Fruit fly (Drosophila melanogaster) whole organism, embryonic: ENCODE results near the gene CG31041.
A peak's percentile ranks its signal among the peaks of the same experiment; 100 is the strongest.

Experiments used
- Asciz ChIP-seq: fragments of 200-800 bp; sonication (Bioruptor generic); optimal IDR thresholded peaks from 2 replicates; lab custom pipeline; 2017; ENCODE audit warnings: missing biosample characterization, mild to moderate bottlenecking, missing genetic modification characterization, missing genetic modification reagents
- B-H1 ChIP-seq: fragments of 200-800 bp; sonication (Bioruptor generic); IDR thresholded peaks from 3 replicates; pipeline ENCODE4 v1.3.6; 2022; ENCODE audit warnings: missing biosample characterization, missing genetic modification characterization
- Bgb ChIP-seq: fragments of 200-800 bp; sonication (Bioruptor generic); IDR thresholded peaks from 2 replicates; pipeline ENCODE4 v1.3.6; 2022; ENCODE audit warnings: missing biosample characterization, missing genetic modification characterization; ENCODE audit not compliant: partially characterized antibody
- CG10543 ChIP-seq: fragments of 200-800 bp; sonication (Bioruptor generic); optimal IDR thresholded peaks from 3 replicates; lab custom pipeline; 2017; ENCODE audit warnings: missing biosample characterization, mild to moderate bottlenecking, missing genetic modification characterization, moderate library complexity
- CG10959 ChIP-seq: fragments of 200-800 bp; sonication (Bioruptor generic); IDR thresholded peaks from 2 replicates; pipeline ENCODE4 v1.3.6; 2022; ENCODE audit warnings: missing biosample characterization, missing genetic modification characterization
- CG10979 ChIP-seq: fragments of 200-800 bp; sonication (Bioruptor generic); optimal IDR thresholded peaks from 2 replicates; lab custom pipeline; 2018; ENCODE audit warnings: missing biosample characterization, mild to moderate bottlenecking, missing genetic modification characterization, moderate library complexity
- CG12744 ChIP-seq: fragments of 200-800 bp; sonication (Bioruptor generic); optimal IDR thresholded peaks from 2 replicates; lab custom pipeline; 2016; ENCODE audit warnings: missing biosample characterization, missing genetic modification characterization
- CG14710 ChIP-seq: fragments of 200-800 bp; sonication (Bioruptor generic); optimal IDR thresholded peaks from 3 replicates; lab custom pipeline; 2019; ENCODE audit warnings: missing biosample characterization, mild to moderate bottlenecking, missing genetic modification characterization, moderate library complexity
- CG15269 ChIP-seq: fragments of 200-800 bp; sonication (Bioruptor generic); optimal IDR thresholded peaks from 2 replicates; lab custom pipeline; 2018; ENCODE audit warnings: missing biosample characterization, mild to moderate bottlenecking, missing genetic modification characterization, moderate library complexity
- CG15514 ChIP-seq: fragments of 200-800 bp; sonication (Bioruptor generic); optimal IDR thresholded peaks from 3 replicates; lab custom pipeline; 2017; ENCODE audit warnings: missing biosample characterization, missing genetic modification characterization, mild to moderate bottlenecking, moderate library complexity, missing genetic modification reagents
- CG16863 ChIP-seq: fragments of 200-800 bp; sonication (Bioruptor generic); optimal IDR thresholded peaks from 3 replicates; lab custom pipeline; 2016; ENCODE audit warnings: missing biosample characterization, missing genetic modification characterization
- CG17186 ChIP-seq: fragments of 200-800 bp; sonication (Bioruptor generic); optimal IDR thresholded peaks from 3 replicates; lab custom pipeline; 2017; ENCODE audit warnings: missing biosample characterization, missing genetic modification reagents, missing genetic modification characterization
- CG17328 ChIP-seq: fragments of 200-800 bp; sonication (Bioruptor generic); IDR thresholded peaks from 2 replicates; pipeline ENCODE4 v1.3.6; 2022; ENCODE audit warnings: missing biosample characterization, missing genetic modification characterization
- CG17359 ChIP-seq: fragments of 200-800 bp; sonication (Bioruptor generic); optimal IDR thresholded peaks from 3 replicates; lab custom pipeline; 2018; ENCODE audit warnings: missing biosample characterization, mild to moderate bottlenecking, missing genetic modification characterization, moderate library complexity
- CG18262 ChIP-seq: fragments of 200-800 bp; optimal IDR thresholded peaks from 3 replicates; lab custom pipeline; 2019; ENCODE audit warnings: missing biosample characterization, mild to moderate bottlenecking, missing genetic modification characterization, moderate library complexity
- CG2199 ChIP-seq: fragments of 200-800 bp; sonication (Bioruptor generic); IDR thresholded peaks from 3 replicates; pipeline ENCODE4 v1.3.6; 2022; ENCODE audit warnings: missing biosample characterization, missing genetic modification characterization
- CG2875 ChIP-seq: fragments of 200-800 bp; sonication (Bioruptor generic); optimal IDR thresholded peaks from 2 replicates; lab custom pipeline; 2017; ENCODE audit warnings: missing biosample characterization, mild to moderate bottlenecking, missing genetic modification characterization, missing genetic modification reagents
- CG31388 ChIP-seq: fragments of 200-800 bp; sonication (Bioruptor generic); optimal IDR thresholded peaks from 2 replicates; lab custom pipeline; 2016; ENCODE audit warnings: missing biosample characterization, missing genetic modification characterization
- CG3163 ChIP-seq: fragments of 200-800 bp; sonication (Bioruptor generic); optimal IDR thresholded peaks from 3 replicates; lab custom pipeline; 2016; ENCODE audit warnings: missing biosample characterization, missing genetic modification characterization
- CG34422 ChIP-seq: fragments of 200-800 bp; sonication (Bioruptor generic); IDR thresholded peaks from 3 replicates; pipeline ENCODE4 v1.3.6; 2022; ENCODE audit warnings: missing biosample characterization, missing genetic modification characterization
- CG3995 ChIP-seq: fragments of 200-800 bp; sonication (Bioruptor generic); optimal IDR thresholded peaks from 3 replicates; lab custom pipeline; 2016; ENCODE audit warnings: missing biosample characterization, missing genetic modification characterization
- CG42726 ChIP-seq: fragments of 200-800 bp; sonication (Bioruptor generic); IDR thresholded peaks from 2 replicates; pipeline ENCODE4 v1.3.6; 2022; ENCODE audit warnings: missing biosample characterization, missing genetic modification characterization; ENCODE audit not compliant: partially characterized antibody
- CG7357 ChIP-seq: fragments of 200-800 bp; sonication (Bioruptor generic); IDR thresholded peaks from 3 replicates; pipeline ENCODE4 v1.3.6; 2022; ENCODE audit warnings: missing biosample characterization, missing genetic modification characterization
- CG9609 ChIP-seq: fragments of 200-800 bp; sonication (Bioruptor generic); optimal IDR thresholded peaks from 3 replicates; lab custom pipeline; 2016; ENCODE audit warnings: missing biosample characterization, missing genetic modification characterization
- CG9797 ChIP-seq: fragments of 200-800 bp; sonication (Bioruptor generic); optimal IDR thresholded peaks from 3 replicates; lab custom pipeline; 2018; ENCODE audit warnings: missing biosample characterization, mild to moderate bottlenecking, missing genetic modification characterization
- CoRest ChIP-seq: fragments of 200-800 bp; sonication (Bioruptor generic); optimal IDR thresholded peaks from 3 replicates; lab custom pipeline; 2018; ENCODE audit warnings: missing biosample characterization, mild to moderate bottlenecking, missing genetic modification characterization, moderate library complexity
- D19A ChIP-seq: fragments of 200-800 bp; optimal IDR thresholded peaks from 3 replicates; lab custom pipeline; 2019; ENCODE audit warnings: missing biosample characterization, mild to moderate bottlenecking, missing genetic modification characterization, moderate library complexity
- Dek ChIP-seq: fragments of 200-800 bp; sonication (Bioruptor generic); optimal IDR thresholded peaks from 3 replicates; lab custom pipeline; 2019; ENCODE audit warnings: missing biosample characterization, mild to moderate bottlenecking, missing genetic modification characterization, moderate library complexity
- Dip3 ChIP-seq: fragments of 200-800 bp; sonication (Bioruptor generic); optimal IDR thresholded peaks from 3 replicates; lab custom pipeline; 2016; ENCODE audit warnings: missing biosample characterization, missing genetic modification characterization
- Drgx ChIP-seq: fragments of 200-800 bp; sonication (Bioruptor generic); IDR thresholded peaks from 2 replicates; pipeline ENCODE4 v1.3.6; 2022; ENCODE audit warnings: missing biosample characterization, missing genetic modification characterization
- Ets65A ChIP-seq: fragments of 200-800 bp; sonication (Bioruptor generic); peaks from one replicate; lab custom pipeline; 2016; ENCODE audit warnings: missing biosample characterization, missing genetic modification characterization
- HmgD ChIP-seq: fragments of 200-800 bp; sonication (Bioruptor generic); optimal IDR thresholded peaks from 3 replicates; lab custom pipeline; 2016; ENCODE audit warnings: missing biosample characterization, missing genetic modification characterization
- NC2β ChIP-seq: fragments of 200-800 bp; sonication (Bioruptor generic); optimal IDR thresholded peaks from 2 replicates; lab custom pipeline; 2016; ENCODE audit warnings: missing biosample characterization, missing genetic modification characterization
- NK7.1 ChIP-seq: fragments of 200-800 bp; sonication (Bioruptor generic); optimal IDR thresholded peaks from 3 replicates; lab custom pipeline; 2016; ENCODE audit warnings: missing biosample characterization, missing genetic modification characterization
- Oli ChIP-seq: fragments of 200-800 bp; sonication (Bioruptor generic); optimal IDR thresholded peaks from 2 replicates; lab custom pipeline; 2018; ENCODE audit warnings: missing biosample characterization, mild to moderate bottlenecking, missing genetic modification characterization, moderate library complexity
- Rfx ChIP-seq: fragments of 200-800 bp; sonication (Bioruptor generic); IDR thresholded peaks from 2 replicates; pipeline ENCODE4 v1.3.6; 2022; ENCODE audit warnings: missing biosample characterization, missing genetic modification characterization
- Tbp ChIP-seq: fragments of >200 bp; optimal IDR thresholded peaks from 2 replicates; lab custom pipeline; 2018; ENCODE audit warnings: missing biosample characterization, missing genetic modification characterization
- al ChIP-seq: fragments of 200-800 bp; sonication (Bioruptor generic); IDR thresholded peaks from 2 replicates; pipeline ENCODE4 v1.3.6; 2022; ENCODE audit warnings: missing biosample characterization, missing genetic modification characterization
- az2 ChIP-seq: fragments of 200-800 bp; sonication (Bioruptor generic); optimal IDR thresholded peaks from 3 replicates; lab custom pipeline; 2016; ENCODE audit warnings: missing biosample characterization, missing genetic modification characterization
- fd64A ChIP-seq: fragments of 200-800 bp; sonication (Bioruptor generic); optimal IDR thresholded peaks from 3 replicates; lab custom pipeline; 2018; ENCODE audit warnings: missing biosample characterization, mild to moderate bottlenecking, missing genetic modification characterization
- hb ChIP-seq: fragments of 200-800 bp; sonication (Bioruptor generic); IDR thresholded peaks from 3 replicates; pipeline ENCODE4 v1.3.6; 2022; ENCODE audit warnings: missing biosample characterization, missing genetic modification characterization; ENCODE audit not compliant: partially characterized antibody
- hbn ChIP-seq: fragments of 200-800 bp; sonication (Bioruptor generic); IDR thresholded peaks from 2 replicates; pipeline ENCODE4 v1.3.6; 2022; ENCODE audit warnings: missing biosample characterization, missing genetic modification characterization; ENCODE audit not compliant: partially characterized antibody
- jumu ChIP-seq: fragments of 200-800 bp; sonication (Bioruptor generic); optimal IDR thresholded peaks from 3 replicates; lab custom pipeline; 2016; ENCODE audit warnings: missing biosample characterization, missing genetic modification characterization
- lov ChIP-seq, 2 experiments: fragments of 200-800 bp in 1 of 2; fragments of >200 bp in 1 of 2; sonication (Bioruptor generic) in 1 of 2; IDR thresholded peaks in 1 of 2; optimal IDR thresholded peaks in 1 of 2; 2 replicates in 1 of 2; 3 replicates in 1 of 2; pipeline versions ENCODE4 v1.3.6 to Lab custom; 2017 to 2022; ENCODE audit warnings: missing biosample characterization in 1 of 2, missing genetic modification characterization in 1 of 2
- odd ChIP-seq: fragments of 200-800 bp; sonication (Bioruptor generic); optimal IDR thresholded peaks from 2 replicates; lab custom pipeline; 2017; ENCODE audit warnings: missing biosample characterization, mild to moderate bottlenecking, missing genetic modification characterization
- p53 ChIP-seq: fragments of 200-800 bp; sonication (Bioruptor generic); optimal IDR thresholded peaks from 2 replicates; lab custom pipeline; 2016; ENCODE audit warnings: missing biosample characterization, missing genetic modification characterization
- pzg ChIP-seq: fragments of 200-800 bp; sonication (Bioruptor generic); optimal IDR thresholded peaks from 3 replicates; lab custom pipeline; 2018; ENCODE audit warnings: missing biosample characterization, mild to moderate bottlenecking, missing genetic modification characterization, moderate library complexity
- shn ChIP-seq: fragments of 200-800 bp; sonication (Bioruptor generic); optimal IDR thresholded peaks from 3 replicates; lab custom pipeline; 2016; ENCODE audit warnings: missing biosample characterization, missing genetic modification characterization
- zf30C ChIP-seq: fragments of 200-800 bp; sonication (Bioruptor generic); optimal IDR thresholded peaks from 3 replicates; lab custom pipeline; 2018; ENCODE audit warnings: missing biosample characterization, mild to moderate bottlenecking, missing genetic modification characterization

The CG31041 gene

dm6 chr3R:29591481-29592138 lies 904 bp upstream of the CG31041 start, which contains the start of gene alph (continued):
- no peak for TF ChIP-seq CG2199 (GFP tag; lab: Robert Waterston, UW)
- no peak for TF ChIP-seq CG31388 (GFP tag; lab: Kevin White, UChicago)
- peak; percentile 95 for TF ChIP-seq hbn (GFP tag; lab: Robert Waterston, UW)
- TF ChIP-seq CG18262 (tag; lab: Kevin White, UChicago): peak; percentile 26
- TF ChIP-seq CG34422: no peak
- no peak for TF ChIP-seq B-H1 (GFP tag; lab: Robert Waterston, UW)
- peak; percentile 42 for TF ChIP-seq CG17359 (tag; lab: Kevin White, UChicago)
- 0 out of 3 replicates have a peak, but pooled peaks have one; percentile 7 for TF ChIP-seq CG7357 (GFP tag; lab: Robert Waterston, UW)
- peak; percentile 37 for TF ChIP-seq CoRest (tag; lab: Kevin White, UChicago)
- TF ChIP-seq pzg (GFP tag; lab: Kevin White, UChicago): peak; percentile 92
- TF ChIP-seq CG15269 (tag; lab: Kevin White, UChicago): no peak
- peak; percentile 16 for TF ChIP-seq jumu
- TF ChIP-seq Asciz (GFP tag; lab: Kevin White, UChicago): peak; percentile 23
- TF ChIP-seq CG10979: peak; percentile 32
- TF ChIP-seq Bgb (GFP tag; lab: Robert Waterston, UW): peak; percentile 99
- TF ChIP-seq Oli: peak; percentile 3
- peak; percentile 52 for TF ChIP-seq p53
- TF ChIP-seq CG3163: peak; percentile 25
- peak; percentile 17 for TF ChIP-seq CG12744
- TF ChIP-seq CG10959 (GFP tag; lab: Robert Waterston, UW): no peak
- peak; percentile 52 for TF ChIP-seq CG17186
- 0 out of 2 replicates have a peak, but pooled peaks have one; percentile 15 for TF ChIP-seq CG17328 (GFP tag; lab: Robert Waterston, UW)
- TF ChIP-seq Rfx (GFP tag; lab: Robert Waterston, UW): peak; percentile 69
- peak; percentile 93 for TF ChIP-seq CG16863 (GFP tag; lab: Kevin White, UChicago)
- peak; percentile 63 for TF ChIP-seq az2
- peak; percentile 10 for TF ChIP-seq Dek
- TF ChIP-seq CG10543: no peak
- no peak for TF ChIP-seq Tbp (GFP tag; lab: Kevin White, UChicago)
- peak; percentile 89 for TF ChIP-seq zf30C (GFP tag; lab: Kevin White, UChicago)
- TF ChIP-seq shn: peak; percentile 53
- peak; percentile 43 for TF ChIP-seq CG2875 (GFP tag; lab: Kevin White, UChicago)
- peak; percentile 51 for TF ChIP-seq Dip3 (GFP tag; lab: Kevin White, UChicago)
- peak; percentile 18; the same call in 1 of the 2 replicates for TF ChIP-seq Drgx (GFP tag; lab: Robert Waterston, UW)
- TF ChIP-seq D19A (tag; lab: Kevin White, UChicago): peak; percentile 13
- no peak for TF ChIP-seq al (GFP tag; lab: Robert Waterston, UW)
- TF ChIP-seq NK7.1 (GFP tag; lab: Kevin White, UChicago): no peak
- peak; percentile 60 for TF ChIP-seq CG15514 (GFP tag; lab: Kevin White, UChicago)
- TF ChIP-seq CG9609 (GFP tag; lab: Kevin White, UChicago): peak; percentile 47
- peak; percentile 67 for TF ChIP-seq CG3995 (GFP tag; lab: Kevin White, UChicago)
- peak; percentile 99 for TF ChIP-seq CG42726 (GFP tag; lab: Robert Waterston, UW)
- TF ChIP-seq Ets65A (GFP tag; lab: Kevin White, UChicago): peak; percentile 91
- TF ChIP-seq NC2β (GFP tag; lab: Kevin White, UChicago): peak; percentile 20
- TF ChIP-seq lov (optimal IDR thresholded peaks at IDR 0.05; lab: Kevin White, UChicago): no peak
- no peak for TF ChIP-seq lov (GFP tag; IDR thresholded peaks at IDR 0.05; lab: Robert Waterston, UW)
- peak; percentile 97 for TF ChIP-seq hb (GFP tag; lab: Robert Waterston, UW)
- TF ChIP-seq CG9797 (GFP tag; lab: Kevin White, UChicago): peak; percentile 40
- TF ChIP-seq CG14710 (tag; lab: Kevin White, UChicago): peak; percentile 69
- no peak for TF ChIP-seq fd64A (GFP tag; lab: Kevin White, UChicago)
- TF ChIP-seq HmgD (GFP tag; lab: Kevin White, UChicago): peak; percentile 91
- no peak for TF ChIP-seq odd
